Worm (Caenorhabditis elegans): Measurements from ENCODE around the gene unc-23.

Gene unc-23

ce11 chrV:8974889-8975422 is 38.8 kb downstream of the unc-23 start, which contains the start of gene nhr-143:
Gene nhr-143 (minus strand): TSS chrV:8974939.
- TF ChIP-seq unc-62 (GFP tag; optimal IDR thresholded peaks at IDR 0.05), result no peak

ce11 chrV:8977895-8978294 is 41.7 kb downstream of the unc-23 start:
- TF ChIP-seq unc-62 (GFP tag; optimal IDR thresholded peaks at IDR 0.05), result no peak

ce11 chrV:8980845-8981244 is 44.7 kb downstream of the unc-23 start, which contains the start of gene str-84:
Gene str-84 (minus strand): TSS chrV:8980945.
- no peak for TF ChIP-seq unc-62 (GFP tag; optimal IDR thresholded peaks at IDR 0.05)

DNA sequence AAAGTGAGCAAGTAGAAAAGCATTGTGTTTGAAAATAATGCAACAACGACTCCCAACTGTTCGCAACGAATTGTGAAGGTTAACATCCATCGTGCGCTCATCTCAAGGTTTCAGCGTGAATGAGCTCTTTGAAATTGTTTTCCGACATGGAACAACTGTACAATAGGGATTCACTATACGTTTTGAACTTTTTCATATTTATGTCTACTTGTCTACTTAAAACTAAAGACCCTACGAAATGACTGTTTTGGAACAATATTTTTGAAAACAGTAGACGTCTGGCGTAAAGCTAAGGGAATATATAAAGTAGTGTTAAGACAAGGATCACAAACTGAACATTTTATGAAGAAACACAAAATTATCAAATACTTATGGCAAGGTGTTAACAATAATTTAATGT is 47.4 kb downstream of the unc-23 start, which contains the start of gene str-86:
TSS of gene str-86 (minus strand) at position 101 of the 400 bp plus-strand sequence.
- no peak for TF ChIP-seq unc-62 (GFP tag; optimal IDR thresholded peaks at IDR 0.05)

- no peak for TF ChIP-seq unc-62 (GFP tag; optimal IDR thresholded peaks at IDR 0.05)
Observed at ce11 chrV:8984783-8985182, 48.6 kb downstream of the unc-23 start.

DNA sequence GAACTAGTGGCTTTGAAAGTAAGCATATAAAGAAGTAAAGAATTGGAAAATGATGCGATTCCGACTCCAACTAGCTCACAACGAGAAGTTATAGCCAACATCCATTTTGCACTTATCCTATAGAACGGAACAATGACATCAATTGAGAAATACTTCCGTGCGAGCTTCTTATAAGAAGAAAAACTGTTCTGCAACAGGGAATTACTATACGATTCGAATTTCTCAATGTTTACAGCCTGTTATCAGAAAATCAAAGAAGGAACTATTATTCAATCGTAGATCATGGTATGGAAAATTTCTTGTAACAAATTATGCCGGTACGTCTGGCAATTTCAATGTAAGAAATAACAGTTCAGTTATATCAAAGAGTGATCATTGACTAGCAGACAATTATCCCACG is 49.6 kb downstream of the unc-23 start, which contains the start of gene str-85:
TSS of gene str-85 (minus strand) at position 101 of the 400 bp plus-strand sequence.
- TF ChIP-seq unc-62 (GFP tag; optimal IDR thresholded peaks at IDR 0.05), result no peak

DNA sequence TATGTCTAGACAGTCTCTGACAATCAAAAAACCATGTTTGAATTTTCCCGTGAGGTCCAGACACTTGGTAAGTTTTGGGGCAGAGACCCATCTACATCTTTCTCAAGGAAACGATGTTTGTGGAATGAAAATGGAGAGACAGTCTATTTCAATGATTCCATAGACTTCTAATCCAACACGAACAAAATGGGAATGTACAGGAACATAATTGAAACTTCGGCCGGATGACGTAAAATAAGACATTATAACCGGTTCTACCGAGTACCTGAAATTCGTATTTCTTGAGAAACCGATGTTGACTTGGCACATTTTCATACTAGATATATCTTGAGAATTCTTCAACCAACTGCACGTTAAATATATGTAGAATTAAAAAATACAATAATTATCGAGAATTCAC is 51.9 kb downstream of the unc-23 start, which contains the start of gene str-87:
TSS of gene str-87 (minus strand) at position 101 of the 400 bp plus-strand sequence.
- no peak for TF ChIP-seq unc-62 (GFP tag; optimal IDR thresholded peaks at IDR 0.05)
